6 worm cellular contexts compared by ENCODE assay signal in genomic region chrV:10083999-10084468, ce11.
TF ChIP-seq lines count a peak whose summit lies in the region.

nhr-12 (minus strand) TSS chrV:10084049.

TF ChIP-seq in whole organism, L1 larva, 84 proteins besides CTCF, POLR2A, EP300 and RAD21 (continues in another document):
- TF ChIP-seq ceh-88 (GFP tag; IDR thresholded peaks at IDR 0.05; lab: Robert Waterston, UW) (no peak), nhr-20 (tag; optimal IDR thresholded peaks at IDR 0.05; lab: Kevin White, UChicago) (peak; percentile 59), blmp-1 (tag; optimal IDR thresholded peaks at IDR 0.05; lab: Kevin White, UChicago) (peak; percentile 8), sup-37 (GFP tag; optimal IDR thresholded peaks at IDR 0.05; lab: Kevin White, UChicago) (no peak), aha-1 (tag; optimal IDR thresholded peaks at IDR 0.05; lab: Kevin White, UChicago) (no peak), C34B4.2 (tag; optimal IDR thresholded peaks at IDR 0.05; lab: Kevin White, UChicago) (no peak), nhr-12 (tag; optimal IDR thresholded peaks at IDR 0.05; lab: Kevin White, UChicago) (no peak), ztf-4 (tag; optimal IDR thresholded peaks at IDR 0.05; lab: Kevin White, UChicago) (no peak), efl-1 (optimal IDR thresholded peaks at IDR 0.05; lab: Kevin White, UChicago) (peak; percentile 1 to 9), efl-1 (GFP tag; optimal IDR thresholded peaks at IDR 0.05 in 1 of 2; lab: Kevin White, UChicago) (no peak), fos-1 (tag; optimal IDR thresholded peaks at IDR 0.05; lab: Kevin White, UChicago) (no peak), nhr-71 (tag; optimal IDR thresholded peaks at IDR 0.05; lab: Kevin White, UChicago) (peak; percentile 50), nhr-237 (tag; optimal IDR thresholded peaks at IDR 0.05; lab: Kevin White, UChicago) (no peak), lin-15B (tag; optimal IDR thresholded peaks at IDR 0.05; lab: Kevin White, UChicago) (no peak), lir-3 (tag; optimal IDR thresholded peaks at IDR 0.05; lab: Kevin White, UChicago; ENCODE audit: poor library complexity) (no peak), lsy-2 (tag; optimal IDR thresholded peaks at IDR 0.05; lab: Kevin White, UChicago) (no peak)

TF ChIP-seq in whole organism, L2 larva, 48 proteins besides CTCF, POLR2A, EP300 and RAD21 (continues in another document):
- TF ChIP-seq unc-62 (GFP tag; optimal IDR thresholded peaks at IDR 0.05; lab: Kevin White, UChicago) (no peak), R02D3.7 (tag; optimal IDR thresholded peaks at IDR 0.05; lab: Kevin White, UChicago) (no peak), sma-9 (GFP tag; optimal IDR thresholded peaks at IDR 0.05; lab: Kevin White, UChicago) (peak; percentile 29), sma-9 (tag; optimal IDR thresholded peaks at IDR 0.05; lab: Kevin White, UChicago) (no peak), sem-4 (tag; optimal IDR thresholded peaks at IDR 0.05; lab: Kevin White, UChicago) (no peak), lin-39 (tag; optimal IDR thresholded peaks at IDR 0.05; lab: Kevin White, UChicago) (no peak), lin-13 (GFP tag; optimal IDR thresholded peaks at IDR 0.05; lab: Kevin White, UChicago) (no peak), ceh-82 (tag; optimal IDR thresholded peaks at IDR 0.05; lab: Kevin White, UChicago) (no peak), nhr-25 (tag; optimal IDR thresholded peaks at IDR 0.05; lab: Kevin White, UChicago) (no peak), nhr-237 (tag; optimal IDR thresholded peaks at IDR 0.05; lab: Kevin White, UChicago) (no peak), ZK546.5 (tag; optimal IDR thresholded peaks at IDR 0.05; lab: Kevin White, UChicago) (no peak), F13H6.1 (tag; optimal IDR thresholded peaks at IDR 0.05; lab: Kevin White, UChicago) (no peak), dmd-4 (tag; optimal IDR thresholded peaks at IDR 0.05; lab: Kevin White, UChicago) (no peak), skn-1 (tag; optimal IDR thresholded peaks at IDR 0.05; lab: Kevin White, UChicago) (peak; percentile 2), nhr-10 (tag; optimal IDR thresholded peaks at IDR 0.05; lab: Kevin White, UChicago) (no peak), nhr-11 (tag; optimal IDR thresholded peaks at IDR 0.05; lab: Kevin White, UChicago) (no peak), unc-55 (GFP tag; optimal IDR thresholded peaks at IDR 0.05; lab: Kevin White, UChicago) (peak; percentile 24)

TF ChIP-seq in whole organism, L3 larva, 47 proteins besides CTCF, POLR2A, EP300 and RAD21:
- no peak for TF ChIP-seq nhr-76 (tag; optimal IDR thresholded peaks at IDR 0.05; lab: Kevin White, UChicago)
- peak; percentile 28 for TF ChIP-seq ceh-28 (tag; optimal IDR thresholded peaks at IDR 0.05; lab: Kevin White, UChicago)
- no peak for TF ChIP-seq unc-62 (GFP tag; optimal IDR thresholded peaks at IDR 0.05; lab: Kevin White, UChicago)
- TF ChIP-seq nhr-11 (tag; optimal IDR thresholded peaks at IDR 0.05; lab: Kevin White, UChicago): peak; percentile 8
- peak; percentile 2 for TF ChIP-seq skn-1 (tag; optimal IDR thresholded peaks at IDR 0.05; lab: Kevin White, UChicago)
- no peak for TF ChIP-seq tbx-2 (tag; optimal IDR thresholded peaks at IDR 0.05; lab: Kevin White, UChicago)
- TF ChIP-seq pha-4 (tag; optimal IDR thresholded peaks at IDR 0.05; lab: Kevin White, UChicago): no peak
- TF ChIP-seq elt-2 (tag; optimal IDR thresholded peaks at IDR 0.05; lab: Kevin White, UChicago): peak; percentile 45
- peak; percentile 0 for TF ChIP-seq nfya-1 (tag; optimal IDR thresholded peaks at IDR 0.05; lab: Kevin White, UChicago; ENCODE audit: insufficient read depth)

TF ChIP-seq in whole organism, L4 larva, 104 proteins besides CTCF, POLR2A, EP300 and RAD21 (continues in another document):
- TF ChIP-seq Y105C5A.15 (GFP tag; IDR thresholded peaks at IDR 0.05; lab: Robert Waterston, UW) (no peak), dve-1 (tag; optimal IDR thresholded peaks at IDR 0.05; lab: Kevin White, UChicago; ENCODE audit: insufficient read depth) (peak; percentile 65), dmd-6 (GFP tag; IDR thresholded peaks at IDR 0.05; lab: Robert Waterston, UW) (0 out of 2 replicates have a peak, but pooled peaks have one; percentile 22), nhr-11 (tag; optimal IDR thresholded peaks at IDR 0.05; lab: Kevin White, UChicago) (peak; percentile 0), cey-2 (tag; optimal IDR thresholded peaks at IDR 0.05; lab: Kevin White, UChicago; ENCODE audit: borderline replicate concordance, insufficient read depth) (no peak), nhr-28 (tag; optimal IDR thresholded peaks at IDR 0.05; lab: Kevin White, UChicago) (peak; percentile 91), snpc-4 (tag; optimal IDR thresholded peaks at IDR 0.05; lab: Kevin White, UChicago) (no peak), egl-27 (tag; optimal IDR thresholded peaks at IDR 0.05; lab: Kevin White, UChicago) (no peak), nhr-48 (tag; optimal IDR thresholded peaks at IDR 0.05; lab: Kevin White, UChicago) (no peak), daf-16 (GFP tag; optimal IDR thresholded peaks at IDR 0.05; lab: Kevin White, UChicago) (no peak), daf-16 (tag; optimal IDR thresholded peaks at IDR 0.05; lab: Kevin White, UChicago) (peak; percentile 59), nhr-102 (tag; optimal IDR thresholded peaks at IDR 0.05; lab: Kevin White, UChicago) (peak; percentile 10), spr-3 (GFP tag; optimal IDR thresholded peaks at IDR 0.05; lab: Kevin White, UChicago) (no peak), unc-62 (GFP tag; optimal IDR thresholded peaks at IDR 0.05 in 1 of 2; lab: Kevin White, UChicago) (peak in 1 of 2 experiments; percentile 10), unc-62 (tag; optimal IDR thresholded peaks at IDR 0.05; lab: Kevin White, UChicago) (no peak), zag-1 (tag; optimal IDR thresholded peaks at IDR 0.05; lab: Kevin White, UChicago) (no peak), spr-1 (tag; optimal IDR thresholded peaks at IDR 0.05; lab: Kevin White, UChicago) (no peak), ceh-82 (tag; optimal IDR thresholded peaks at IDR 0.05; lab: Kevin White, UChicago) (no peak)

TF ChIP-seq in whole organism, late embryonic, 69 proteins besides CTCF, POLR2A, EP300 and RAD21:
- TF ChIP-seq ceh-30 (tag; optimal IDR thresholded peaks at IDR 0.05; lab: Kevin White, UChicago): peak; percentile 100
- TF ChIP-seq unc-55 (GFP tag; optimal IDR thresholded peaks at IDR 0.05; lab: Kevin White, UChicago): peak; percentile 54
- TF ChIP-seq fkh-6 (tag; optimal IDR thresholded peaks at IDR 0.05; lab: Kevin White, UChicago): no peak
- TF ChIP-seq pros-1 (tag; optimal IDR thresholded peaks at IDR 0.05; lab: Kevin White, UChicago): no peak
- TF ChIP-seq tbx-2 (tag; optimal IDR thresholded peaks at IDR 0.05; lab: Kevin White, UChicago): no peak
- TF ChIP-seq unc-42 (tag; optimal IDR thresholded peaks at IDR 0.05; lab: Kevin White, UChicago): no peak
- TF ChIP-seq lin-11 (tag; optimal IDR thresholded peaks at IDR 0.05; lab: Kevin White, UChicago): no peak
- no peak for TF ChIP-seq rnt-1 (tag; optimal IDR thresholded peaks at IDR 0.05; lab: Kevin White, UChicago)
- TF ChIP-seq nhr-232 (tag; optimal IDR thresholded peaks at IDR 0.05; lab: Kevin White, UChicago): no peak
- TF ChIP-seq ahr-1 (tag; optimal IDR thresholded peaks at IDR 0.05; lab: Kevin White, UChicago): no peak
- TF ChIP-seq Y22D7AL.16 (tag; optimal IDR thresholded peaks at IDR 0.05; lab: Kevin White, UChicago): no peak
- TF ChIP-seq hlh-6 (tag; optimal IDR thresholded peaks at IDR 0.05; lab: Kevin White, UChicago): no peak
- TF ChIP-seq madf-2 (tag; optimal IDR thresholded peaks at IDR 0.05; lab: Kevin White, UChicago): no peak
- no peak for TF ChIP-seq npax-4 (tag; optimal IDR thresholded peaks at IDR 0.05; lab: Kevin White, UChicago)

TF ChIP-seq in whole organism, mixed stage, embryonic, 35 proteins besides CTCF, POLR2A, EP300 and RAD21:
- no peak for TF ChIP-seq lin-13 (tag; optimal IDR thresholded peaks at IDR 0.05; lab: Kevin White, UChicago)
- TF ChIP-seq mep-1 (tag; optimal IDR thresholded peaks at IDR 0.05; lab: Kevin White, UChicago): peak; percentile 13
- peak; percentile 50 for TF ChIP-seq nhr-28 (tag; optimal IDR thresholded peaks at IDR 0.05; lab: Kevin White, UChicago)
- no peak for TF ChIP-seq pha-4 (tag; optimal IDR thresholded peaks at IDR 0.05; lab: Kevin White, UChicago)
- no peak for TF ChIP-seq ceh-83 (GFP tag; optimal IDR thresholded peaks at IDR 0.05; lab: Kevin White, UChicago)

Comparison
In these comparisons a context has a peak if more than half of its experiments do, and no peak if none do; other contexts are left out.
1. Of the 29 proteins assayed by ChIP-seq in both whole organism, L4 larva and whole organism, L1 larva: peak only in whole organism, L4 larva: nhr-11 and nhr-28; only in whole organism, L1 larva: none; in both: none; in neither: 26; mixed calls (peak in some experiments, not most) for 1.